Worm (Caenorhabditis elegans): Measurements from ENCODE around the gene srh-46.

The srh-46 gene

ce11 chrV:11316801-11317200, 14.1 kb upstream of the srh-46 start, which contains the start of gene cutl-18:
cutl-18 (minus strand) TSS chrV:11316901.
- TF ChIP-seq sma-3 (GFP tag; optimal IDR thresholded peaks at IDR 0.05) (no peak), nhr-11 (tag; optimal IDR thresholded peaks at IDR 0.05) (no peak), fos-1 (tag; optimal IDR thresholded peaks at IDR 0.05) (no peak), elt-3 (tag; optimal IDR thresholded peaks at IDR 0.05) (no peak), nhr-21 (tag; optimal IDR thresholded peaks at IDR 0.05) (no peak), blmp-1 (tag; optimal IDR thresholded peaks at IDR 0.05; ENCODE audit: insufficient read depth) (no peak), R02D3.7 (tag; optimal IDR thresholded peaks at IDR 0.05) (no peak), ztf-4 (tag; optimal IDR thresholded peaks at IDR 0.05) (no peak)

ce11 chrV:11314025-11314880, 11.6 kb upstream of the srh-46 start:
- TF ChIP-seq mdl-1 (tag; optimal IDR thresholded peaks at IDR 0.05): peak in 1 of 2 experiments; percentile 6
- TF ChIP-seq crh-2 (tag; optimal IDR thresholded peaks at IDR 0.05): peak; percentile 91
- peak; percentile 61 for TF ChIP-seq sem-4 (tag; optimal IDR thresholded peaks at IDR 0.05)
- peak; percentile 81 for TF ChIP-seq sma-3 (GFP tag; optimal IDR thresholded peaks at IDR 0.05)
- TF ChIP-seq lin-11 (tag; optimal IDR thresholded peaks at IDR 0.05): peak; percentile 84
- no peak for TF ChIP-seq nhr-6 (tag; optimal IDR thresholded peaks at IDR 0.05)
- TF ChIP-seq lin-13 (GFP tag; optimal IDR thresholded peaks at IDR 0.05): peak; percentile 71
- peak; percentile 78 for TF ChIP-seq nhr-11 (tag; optimal IDR thresholded peaks at IDR 0.05)
- TF ChIP-seq peb-1 (tag; optimal IDR thresholded peaks at IDR 0.05): no peak
- TF ChIP-seq ztf-1 (GFP tag; conservative IDR thresholded peaks at IDR 0.05): 0 out of 2 replicates have a peak, but pooled peaks have one; percentile 72
- peak; percentile 59 for TF ChIP-seq snpc-4 (tag; optimal IDR thresholded peaks at IDR 0.05)
- TF ChIP-seq mbf-1 (tag; optimal IDR thresholded peaks at IDR 0.05): peak; percentile 32
- peak; percentile 82 for TF ChIP-seq sma-9 (GFP tag; optimal IDR thresholded peaks at IDR 0.05)
- no peak for TF ChIP-seq sma-9 (tag; optimal IDR thresholded peaks at IDR 0.05)
- TF ChIP-seq nhr-25 (tag; optimal IDR thresholded peaks at IDR 0.05): peak; percentile 79
- TF ChIP-seq lin-39 (tag; optimal IDR thresholded peaks at IDR 0.05): no peak
- TF ChIP-seq nhr-21 (tag; optimal IDR thresholded peaks at IDR 0.05): peak; percentile 76
- peak; percentile 21 for TF ChIP-seq ztf-11 (tag; optimal IDR thresholded peaks at IDR 0.05)
- TF ChIP-seq blmp-1 (tag; optimal IDR thresholded peaks at IDR 0.05; ENCODE audit: insufficient read depth): no peak
- no peak for TF ChIP-seq skn-1 (tag; optimal IDR thresholded peaks at IDR 0.05)
- peak; percentile 92 for TF ChIP-seq F13H6.1 (tag; optimal IDR thresholded peaks at IDR 0.05)
- no peak for TF ChIP-seq nhr-237 (tag; optimal IDR thresholded peaks at IDR 0.05)
- peak; percentile 92 for TF ChIP-seq nhr-129 (tag; optimal IDR thresholded peaks at IDR 0.05)
- no peak for TF ChIP-seq elt-1 (tag; optimal IDR thresholded peaks at IDR 0.05)
- TF ChIP-seq fos-1 (tag; optimal IDR thresholded peaks at IDR 0.05): peak; percentile 76
- no peak for TF ChIP-seq nhr-77 (tag; optimal IDR thresholded peaks at IDR 0.05)
- TF ChIP-seq ceh-82 (tag; optimal IDR thresholded peaks at IDR 0.05): peak; percentile 40
- peak; percentile 53 for TF ChIP-seq mab-5 (tag; optimal IDR thresholded peaks at IDR 0.05)
- peak; percentile 64 for TF ChIP-seq egl-27 (tag; optimal IDR thresholded peaks at IDR 0.05)
- TF ChIP-seq lsy-2 (tag; optimal IDR thresholded peaks at IDR 0.05): peak; percentile 62 to 67
- TF ChIP-seq zag-1 (tag; optimal IDR thresholded peaks at IDR 0.05): peak; percentile 9
- TF ChIP-seq alr-1 (tag; optimal IDR thresholded peaks at IDR 0.05): no peak
- peak; percentile 23 for TF ChIP-seq elt-3 (tag; optimal IDR thresholded peaks at IDR 0.05)
- peak; percentile 77 for TF ChIP-seq gmeb-1 (tag; optimal IDR thresholded peaks at IDR 0.05)
- no peak for TF ChIP-seq nhr-10 (tag; optimal IDR thresholded peaks at IDR 0.05)
- TF ChIP-seq C34F6.9 (tag; optimal IDR thresholded peaks at IDR 0.05): peak; percentile 46
- TF ChIP-seq Y55F3AM.14 (GFP tag; optimal IDR thresholded peaks at IDR 0.05): peak; percentile 85
- TF ChIP-seq unc-39 (tag; optimal IDR thresholded peaks at IDR 0.05): no peak
- no peak for TF ChIP-seq nhr-23 (tag; optimal IDR thresholded peaks at IDR 0.05)
- peak; percentile 64 for TF ChIP-seq ztf-4 (tag; optimal IDR thresholded peaks at IDR 0.05)
- TF ChIP-seq ZK546.5 (tag; optimal IDR thresholded peaks at IDR 0.05): no peak
- TF ChIP-seq R02D3.7 (tag; optimal IDR thresholded peaks at IDR 0.05): no peak
- no peak for TF ChIP-seq ama-1 (optimal IDR thresholded peaks at IDR 0.05)
- TF ChIP-seq unc-55 (GFP tag; optimal IDR thresholded peaks at IDR 0.05): no peak
- TF ChIP-seq nhr-12 (tag; optimal IDR thresholded peaks at IDR 0.05): no peak
- no peak for TF ChIP-seq dmd-4 (tag; optimal IDR thresholded peaks at IDR 0.05)
- peak; percentile 44 for TF ChIP-seq ceh-16 (tag; optimal IDR thresholded peaks at IDR 0.05)
- no peak for TF ChIP-seq unc-62 (GFP tag; optimal IDR thresholded peaks at IDR 0.05)
- TF ChIP-seq aly-2 (tag; optimal IDR thresholded peaks at IDR 0.05): no peak

All from whole organism, L2 larva.